Worm (Caenorhabditis elegans) whole organism, mixed stage, embryonic: ENCODE data around the gene gst-22.

Experiments
- blmp-1 ChIP-seq: fragments of 150-350 bp; optimal IDR thresholded peaks from 2 replicates; lab custom pipeline; 2014; ENCODE audit warnings: missing biosample characterization, missing genetic modification characterization
- lin-13 ChIP-seq: fragments of 150-350 bp; optimal IDR thresholded peaks from 2 replicates; lab custom pipeline; 2014; ENCODE audit warnings: missing biosample characterization, missing genetic modification characterization
- mab-5 ChIP-seq: fragments of 150-350 bp; optimal IDR thresholded peaks from 2 replicates; lab custom pipeline; 2014; ENCODE audit warnings: missing biosample characterization, missing genetic modification characterization
- mep-1 ChIP-seq: fragments of 150-350 bp; optimal IDR thresholded peaks from 2 replicates; lab custom pipeline; 2017; ENCODE audit warnings: missing biosample characterization, missing genetic modification reagents, missing genetic modification characterization, inconsistent platforms
- nhr-237 ChIP-seq: fragments of 150-350 bp; optimal IDR thresholded peaks from 2 replicates; lab custom pipeline; 2014; ENCODE audit warnings: missing biosample characterization, missing genetic modification characterization
- nhr-76 ChIP-seq: sonication (generic microtip); optimal IDR thresholded peaks from 2 replicates; lab custom pipeline; 2017; ENCODE audit warnings: missing biosample characterization, missing genetic modification characterization
- sem-2 ChIP-seq: fragments of 200-800 bp; sonication (Bioruptor generic); optimal IDR thresholded peaks from 2 replicates; lab custom pipeline; 2018; ENCODE audit warnings: mild to moderate bottlenecking, missing genetic modification characterization, missing compliant biosample characterization
- snpc-4 ChIP-seq: fragments of 150-350 bp; optimal IDR thresholded peaks from 2 replicates; lab custom pipeline; 2014; ENCODE audit warnings: missing biosample characterization, missing genetic modification characterization
- unc-62 ChIP-seq: fragments of 150-350 bp; optimal IDR thresholded peaks from 2 replicates; lab custom pipeline; 2014; ENCODE audit warnings: missing biosample characterization, missing genetic modification reagents, missing genetic modification characterization

DNA sequence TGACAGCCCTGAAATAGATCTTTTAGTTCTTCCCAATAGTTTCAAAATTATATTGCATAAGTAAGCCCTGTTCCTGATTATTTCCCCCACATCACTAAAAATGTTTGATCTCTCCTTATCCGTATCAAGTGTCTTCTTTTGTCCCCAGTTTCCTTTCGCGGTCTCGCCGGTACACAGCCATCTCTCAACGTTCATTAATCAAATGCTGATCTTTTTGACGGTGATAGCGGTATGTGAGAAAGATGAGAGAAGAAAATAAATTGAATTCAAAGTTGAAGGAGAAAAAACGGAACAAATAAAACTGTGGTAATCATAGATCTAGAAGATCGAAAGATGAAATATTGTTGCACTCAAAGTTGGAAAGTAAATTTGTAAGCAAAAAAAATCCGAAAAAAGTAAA lies 20.4 kb downstream of the gst-22 start:
- TF ChIP-seq nhr-76 (no peak), mep-1 (tag; lab: Kevin White, UChicago) (no peak), unc-62 (GFP tag; lab: Kevin White, UChicago) (no peak), sem-2 (GFP tag; lab: Kevin White, UChicago) (no peak), blmp-1 (tag; lab: Kevin White, UChicago) (no peak), nhr-237 (tag; lab: Kevin White, UChicago) (no peak), snpc-4 (no peak), mab-5 (tag; lab: Kevin White, UChicago) (no peak), lin-13 (tag; lab: Kevin White, UChicago) (no peak)
